Worm (Caenorhabditis elegans) whole organism, L2 larva: ENCODE measurements around the gene kynu-1.

ENCODE experiments used
- R02D3.7 ChIP-seq: fragments of 150-350 bp; optimal IDR thresholded peaks from 2 replicates; lab custom pipeline; 2014; ENCODE audit warnings: missing biosample characterization, missing genetic modification characterization
- Y55F3AM.14 ChIP-seq: fragments of 200-800 bp; sonication (Bioruptor generic); optimal IDR thresholded peaks from 2 replicates; lab custom pipeline; 2018; ENCODE audit warnings: mild to moderate bottlenecking, missing genetic modification characterization, missing compliant biosample characterization
- alr-1 ChIP-seq: fragments of 150-350 bp; optimal IDR thresholded peaks from 2 replicates; lab custom pipeline; 2014; ENCODE audit warnings: missing biosample characterization, missing genetic modification characterization
- aly-2 ChIP-seq: fragments of 150-350 bp; optimal IDR thresholded peaks from 2 replicates; lab custom pipeline; 2014; ENCODE audit warnings: missing biosample characterization, missing genetic modification characterization
- ama-1 ChIP-seq: fragments of 150-350 bp; optimal IDR thresholded peaks from 2 replicates; lab custom pipeline; 2018; ENCODE audit warnings: inconsistent platforms
- ceh-16 ChIP-seq: fragments of 150-350 bp; optimal IDR thresholded peaks from 2 replicates; lab custom pipeline; 2014; ENCODE audit warnings: missing biosample characterization, missing genetic modification characterization
- ceh-82 ChIP-seq: fragments of 150-350 bp; optimal IDR thresholded peaks from 2 replicates; lab custom pipeline; 2014; ENCODE audit warnings: missing biosample characterization, missing genetic modification characterization
- dmd-4 ChIP-seq: sonication (generic microtip); optimal IDR thresholded peaks from 2 replicates; lab custom pipeline; 2017; ENCODE audit warnings: missing biosample characterization, missing genetic modification characterization
- elt-3 ChIP-seq: sonication (generic microtip); optimal IDR thresholded peaks from 2 replicates; lab custom pipeline; 2017; ENCODE audit warnings: missing biosample characterization, missing genetic modification characterization
- fos-1 ChIP-seq: fragments of 150-350 bp; optimal IDR thresholded peaks from 2 replicates; lab custom pipeline; 2014; ENCODE audit warnings: missing biosample characterization, missing genetic modification characterization
- gmeb-1 ChIP-seq: fragments of 150-350 bp; optimal IDR thresholded peaks from 2 replicates; lab custom pipeline; 2014; ENCODE audit warnings: missing biosample characterization, missing genetic modification characterization
- lin-11 ChIP-seq: fragments of 150-350 bp; sonication (generic microtip); optimal IDR thresholded peaks from 2 replicates; lab custom pipeline; 2014; ENCODE audit warnings: missing biosample characterization, missing genetic modification characterization, inconsistent platforms, mixed read lengths
- lin-39 ChIP-seq: fragments of 150-350 bp; optimal IDR thresholded peaks from 2 replicates; lab custom pipeline; 2014; ENCODE audit warnings: missing biosample characterization, missing genetic modification reagents, missing genetic modification characterization
- mab-5 ChIP-seq: fragments of 150-350 bp; optimal IDR thresholded peaks from 2 replicates; lab custom pipeline; 2014; ENCODE audit warnings: missing biosample characterization, missing genetic modification characterization
- mbf-1 ChIP-seq: sonication (generic microtip); optimal IDR thresholded peaks from 2 replicates; lab custom pipeline; 2017; ENCODE audit warnings: missing biosample characterization, missing genetic modification characterization
- mdl-1 ChIP-seq, 2 experiments: fragments of 150-350 bp in 1 of 2; sonication (generic microtip) in 1 of 2; optimal IDR thresholded peaks; 2 replicates each; lab custom pipeline; 2017; ENCODE audit warnings: missing biosample characterization in 2 of 2, missing genetic modification characterization in 2 of 2
- nhr-10 ChIP-seq: sonication (generic microtip); optimal IDR thresholded peaks from 2 replicates; lab custom pipeline; 2017; ENCODE audit warnings: missing biosample characterization, missing genetic modification characterization
- nhr-12 ChIP-seq: fragments of 150-350 bp; optimal IDR thresholded peaks from 2 replicates; lab custom pipeline; 2014; ENCODE audit warnings: missing biosample characterization, missing genetic modification characterization
- nhr-129 ChIP-seq: fragments of 150-350 bp; optimal IDR thresholded peaks from 2 replicates; lab custom pipeline; 2014; ENCODE audit warnings: missing biosample characterization, missing genetic modification characterization
- nhr-25 ChIP-seq: fragments of 150-350 bp; sonication (generic microtip); optimal IDR thresholded peaks from 3 replicates; lab custom pipeline; 2014; ENCODE audit warnings: missing biosample characterization, missing genetic modification characterization
- nhr-6 ChIP-seq: fragments of 150-350 bp; optimal IDR thresholded peaks from 2 replicates; lab custom pipeline; 2014; ENCODE audit warnings: missing biosample characterization, missing genetic modification characterization
- nhr-77 ChIP-seq: fragments of 150-350 bp; optimal IDR thresholded peaks from 2 replicates; lab custom pipeline; 2014; ENCODE audit warnings: missing biosample characterization, missing genetic modification characterization
- peb-1 ChIP-seq: fragments of 150-350 bp; optimal IDR thresholded peaks from 2 replicates; lab custom pipeline; 2014; ENCODE audit warnings: missing biosample characterization, missing genetic modification characterization
- sem-4 ChIP-seq: fragments of 150-350 bp; optimal IDR thresholded peaks from 2 replicates; lab custom pipeline; 2014; ENCODE audit warnings: missing biosample characterization, missing genetic modification reagents, missing genetic modification characterization
- sma-3 ChIP-seq: sonication (generic microtip); optimal IDR thresholded peaks from 2 replicates; lab custom pipeline; 2016; ENCODE audit warnings: missing genetic modification reagents, missing genetic modification characterization, missing compliant biosample characterization
- sma-9 ChIP-seq, 2 experiments: fragments of 150-350 bp in 1 of 2; sonication (generic microtip) in 1 of 2; optimal IDR thresholded peaks; 2 replicates each; lab custom pipeline; 2014 to 2016; ENCODE audit warnings: missing genetic modification characterization in 2 of 2, mild to moderate bottlenecking in 1 of 2, missing biosample characterization in 1 of 2, missing compliant biosample characterization in 1 of 2, missing genetic modification reagents in 1 of 2, moderate library complexity in 1 of 2
- snpc-4 ChIP-seq: fragments of 150-350 bp; optimal IDR thresholded peaks from 2 replicates; lab custom pipeline; 2014; ENCODE audit warnings: missing biosample characterization, missing genetic modification characterization
- unc-39 ChIP-seq: fragments of 150-350 bp; optimal IDR thresholded peaks from 2 replicates; lab custom pipeline; 2014; ENCODE audit warnings: missing biosample characterization, missing genetic modification characterization
- unc-55 ChIP-seq: fragments of 150-350 bp; sonication (generic microtip); optimal IDR thresholded peaks from 3 replicates; lab custom pipeline; 2014; ENCODE audit warnings: missing biosample characterization, missing genetic modification reagents, missing genetic modification characterization
- unc-62 ChIP-seq: fragments of 150-350 bp; optimal IDR thresholded peaks from 2 replicates; lab custom pipeline; 2014; ENCODE audit warnings: missing biosample characterization, missing genetic modification reagents, missing genetic modification characterization
- ztf-11 ChIP-seq: sonication (generic microtip); optimal IDR thresholded peaks from 2 replicates; lab custom pipeline; 2017; ENCODE audit warnings: missing biosample characterization, missing genetic modification characterization

Gene kynu-1

DNA sequence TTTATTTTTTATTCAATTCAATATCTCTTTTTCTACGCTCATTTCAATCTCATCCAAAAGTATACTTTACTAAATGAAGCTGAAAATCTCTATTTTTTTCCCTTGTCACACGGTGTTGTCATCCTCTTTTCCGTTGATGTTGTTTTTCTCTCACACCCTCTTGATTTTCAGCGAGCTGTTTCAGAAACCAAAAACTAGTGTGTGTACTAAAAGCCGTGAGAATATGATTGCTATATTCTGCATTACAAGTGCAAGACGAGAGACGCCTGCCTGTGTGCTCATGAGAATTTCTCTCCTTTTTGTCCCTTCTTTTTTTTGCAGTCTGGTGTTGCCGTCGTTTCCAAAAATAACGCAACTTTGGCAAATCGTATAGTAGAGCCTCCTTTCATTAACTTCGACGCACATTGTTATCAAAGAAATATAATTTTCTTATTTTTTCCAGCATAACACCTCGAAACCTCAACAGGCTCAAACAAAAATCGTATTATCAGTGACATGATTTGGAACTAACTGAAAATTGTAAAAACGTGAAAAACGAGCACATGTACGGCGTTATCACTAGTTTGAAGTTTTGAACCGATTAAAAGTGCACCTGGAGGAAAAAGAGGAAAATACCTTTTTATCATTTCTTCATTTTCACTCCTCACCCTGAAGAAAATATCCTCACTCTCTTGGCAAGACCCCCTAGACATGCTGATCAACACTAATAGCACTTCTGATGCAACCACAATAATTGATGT is 9.1 kb upstream of the kynu-1 start, which contains the start of gene C15H9.2:
TSS of gene C15H9.2 (plus strand) at position 441 of the 740 bp plus-strand sequence.
- TF ChIP-seq fos-1 (tag; lab: Kevin White, UChicago): peak; percentile 64
- TF ChIP-seq sma-9 (GFP tag; optimal IDR thresholded peaks at IDR 0.05; lab: Kevin White, UChicago): peak; percentile 42
- TF ChIP-seq sma-9 (tag; optimal IDR thresholded peaks at IDR 0.05; lab: Kevin White, UChicago): no peak
- no peak for TF ChIP-seq unc-39 (tag; lab: Kevin White, UChicago)
- no peak for TF ChIP-seq elt-3 (tag; lab: Kevin White, UChicago)
- TF ChIP-seq unc-55 (GFP tag; lab: Kevin White, UChicago): peak; percentile 50

DNA sequence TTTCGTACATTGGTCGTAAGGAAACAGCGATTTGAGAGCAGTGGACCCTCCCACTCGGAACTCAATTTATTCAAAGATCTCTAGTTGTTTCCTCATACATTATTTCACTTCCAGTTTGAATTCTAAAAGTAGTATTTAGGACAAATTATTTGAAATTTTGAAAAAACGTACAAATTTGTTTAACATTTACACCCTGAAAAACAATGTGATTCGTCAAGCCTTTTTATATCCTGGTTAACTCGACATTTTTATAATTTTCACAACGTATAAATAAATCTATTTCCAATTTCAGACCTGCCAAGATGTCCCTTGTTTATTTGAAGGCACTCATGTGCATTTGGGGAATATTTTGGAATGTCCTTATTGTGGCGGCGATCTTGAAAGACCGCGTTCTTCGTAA is 6.4 kb upstream of the kynu-1 start, which contains the start of gene C15H9.3:
TSS of gene C15H9.3 (plus strand) at position 301 of the 400 bp plus-strand sequence.
- TF ChIP-seq snpc-4 (tag; lab: Kevin White, UChicago) (no peak), lin-39 (tag; lab: Kevin White, UChicago) (no peak), sem-4 (tag; lab: Kevin White, UChicago) (no peak), unc-39 (tag; lab: Kevin White, UChicago) (no peak), nhr-25 (tag; lab: Kevin White, UChicago) (no peak), mbf-1 (tag; lab: Kevin White, UChicago) (no peak), peb-1 (tag; lab: Kevin White, UChicago) (no peak), unc-55 (GFP tag; lab: Kevin White, UChicago) (no peak), aly-2 (no peak), mab-5 (tag; lab: Kevin White, UChicago) (no peak)

DNA sequence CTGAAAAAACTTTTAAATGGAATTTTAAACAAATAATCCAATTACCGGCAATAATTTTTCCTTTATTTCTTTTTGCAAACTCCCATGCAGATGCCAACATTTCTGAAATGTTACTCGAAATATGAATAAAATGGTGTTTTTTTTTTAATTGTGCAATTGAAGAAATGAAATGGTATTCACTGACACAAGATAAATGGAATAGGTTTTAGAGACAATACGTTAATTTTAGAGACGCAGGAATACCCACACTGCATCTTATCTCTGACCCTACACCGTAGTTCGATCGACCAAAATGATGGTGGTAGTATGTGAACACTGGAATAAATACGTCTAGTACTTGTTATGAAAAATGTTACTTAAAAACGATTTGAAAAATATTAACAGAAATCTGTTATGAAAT is 3.7 kb upstream of the kynu-1 start, which contains the start of gene prx-3:
TSS of gene prx-3 (minus strand) at position 101 of the 400 bp plus-strand sequence.
- TF ChIP-seq alr-1 (no peak), sem-4 (tag; lab: Kevin White, UChicago) (no peak), mdl-1 (tag; optimal IDR thresholded peaks at IDR 0.05; lab: Kevin White, UChicago) (no peak)

DNA sequence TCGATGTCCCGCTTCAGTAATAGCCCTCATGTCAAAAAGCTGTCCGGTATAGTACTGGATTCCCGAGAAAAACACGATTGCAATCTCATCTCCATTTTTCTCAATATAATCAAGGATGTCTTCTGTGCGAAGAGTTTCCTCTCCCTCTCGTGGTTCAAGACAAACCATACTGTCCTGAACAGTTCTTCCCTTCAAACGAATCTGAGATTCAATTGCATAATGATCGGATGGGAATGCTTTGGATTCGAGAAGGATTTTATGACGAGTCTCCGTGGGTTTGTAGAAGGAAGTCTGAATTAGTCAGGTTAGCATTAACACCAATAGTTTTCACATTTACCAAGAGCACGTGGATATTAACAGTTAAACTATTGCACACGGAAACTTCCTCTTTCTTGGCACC is 1.2 kb downstream of the kynu-1 start:
- TF ChIP-seq ceh-82 (tag; lab: Kevin White, UChicago) (no peak), unc-62 (GFP tag; lab: Kevin White, UChicago) (no peak), ceh-16 (tag; lab: Kevin White, UChicago) (no peak), R02D3.7 (no peak), unc-39 (tag; lab: Kevin White, UChicago) (no peak), sma-3 (GFP tag; lab: Kevin White, UChicago) (no peak), dmd-4 (tag; lab: Kevin White, UChicago) (no peak), nhr-77 (no peak), nhr-6 (tag; lab: Kevin White, UChicago) (no peak), nhr-10 (tag; lab: Kevin White, UChicago) (no peak), fos-1 (tag; lab: Kevin White, UChicago) (no peak)

DNA sequence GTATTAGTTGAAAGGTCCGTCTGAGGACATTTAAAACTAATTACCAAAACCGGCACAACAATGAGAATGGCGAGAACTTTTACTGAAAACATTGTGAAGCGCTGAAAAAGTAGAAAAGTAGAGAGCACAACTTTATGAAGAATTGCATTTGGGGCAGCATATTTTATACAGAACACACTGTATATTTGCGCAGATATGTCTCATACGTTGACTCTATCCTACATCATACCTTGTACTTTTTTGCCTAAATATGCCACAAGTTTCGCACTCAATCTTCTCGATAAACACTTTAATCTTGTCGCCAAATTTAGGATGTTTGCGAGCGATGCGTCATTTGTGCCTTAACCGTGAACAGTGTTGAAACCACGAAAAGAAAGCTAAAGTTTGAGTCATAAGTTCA is 5.8 kb downstream of the kynu-1 start, which contains the start of gene C15H9.11:
TSS of gene C15H9.11 (minus strand) at position 101 of the 400 bp plus-strand sequence.
- TF ChIP-seq ama-1: no peak
- TF ChIP-seq sem-4 (tag; lab: Kevin White, UChicago): no peak
- no peak for TF ChIP-seq ceh-82 (tag; lab: Kevin White, UChicago)
- TF ChIP-seq nhr-129 (tag; lab: Kevin White, UChicago): no peak
- TF ChIP-seq Y55F3AM.14 (GFP tag; lab: Kevin White, UChicago): no peak
- TF ChIP-seq peb-1 (tag; lab: Kevin White, UChicago): no peak
- TF ChIP-seq dmd-4 (tag; lab: Kevin White, UChicago): no peak
- no peak for TF ChIP-seq ztf-11
- no peak for TF ChIP-seq alr-1
- no peak for TF ChIP-seq lin-11 (tag; lab: Kevin White, UChicago)
- TF ChIP-seq nhr-25 (tag; lab: Kevin White, UChicago): no peak
- TF ChIP-seq unc-55 (GFP tag; lab: Kevin White, UChicago): no peak
- TF ChIP-seq nhr-12 (tag; lab: Kevin White, UChicago): no peak
- TF ChIP-seq sma-3 (GFP tag; lab: Kevin White, UChicago): no peak
- TF ChIP-seq unc-62 (GFP tag; lab: Kevin White, UChicago): no peak
- TF ChIP-seq gmeb-1: no peak
